Worm (Caenorhabditis elegans): ENCODE data around the gene aptf-2.

- TF ChIP-seq ZK546.5 (tag; optimal IDR thresholded peaks at IDR 0.05) (no peak), unc-39 (tag; optimal IDR thresholded peaks at IDR 0.05) (no peak), dmd-4 (tag; optimal IDR thresholded peaks at IDR 0.05) (no peak), egl-27 (tag; optimal IDR thresholded peaks at IDR 0.05) (no peak), ztf-4 (tag; optimal IDR thresholded peaks at IDR 0.05) (no peak), alr-1 (tag; optimal IDR thresholded peaks at IDR 0.05) (no peak), Y55F3AM.14 (GFP tag; optimal IDR thresholded peaks at IDR 0.05) (no peak), lin-39 (tag; optimal IDR thresholded peaks at IDR 0.05) (no peak), ztf-11 (tag; optimal IDR thresholded peaks at IDR 0.05) (no peak), ceh-82 (tag; optimal IDR thresholded peaks at IDR 0.05) (no peak)
These were observed 2.9 kb downstream of the aptf-2 start, which contains the start of gene gcl-1 for ce11 chrIV:13412845-13413383.
